Worm (Caenorhabditis elegans): Measurements from ENCODE around the gene K12D12.4.

The K12D12.4 gene

DNA sequence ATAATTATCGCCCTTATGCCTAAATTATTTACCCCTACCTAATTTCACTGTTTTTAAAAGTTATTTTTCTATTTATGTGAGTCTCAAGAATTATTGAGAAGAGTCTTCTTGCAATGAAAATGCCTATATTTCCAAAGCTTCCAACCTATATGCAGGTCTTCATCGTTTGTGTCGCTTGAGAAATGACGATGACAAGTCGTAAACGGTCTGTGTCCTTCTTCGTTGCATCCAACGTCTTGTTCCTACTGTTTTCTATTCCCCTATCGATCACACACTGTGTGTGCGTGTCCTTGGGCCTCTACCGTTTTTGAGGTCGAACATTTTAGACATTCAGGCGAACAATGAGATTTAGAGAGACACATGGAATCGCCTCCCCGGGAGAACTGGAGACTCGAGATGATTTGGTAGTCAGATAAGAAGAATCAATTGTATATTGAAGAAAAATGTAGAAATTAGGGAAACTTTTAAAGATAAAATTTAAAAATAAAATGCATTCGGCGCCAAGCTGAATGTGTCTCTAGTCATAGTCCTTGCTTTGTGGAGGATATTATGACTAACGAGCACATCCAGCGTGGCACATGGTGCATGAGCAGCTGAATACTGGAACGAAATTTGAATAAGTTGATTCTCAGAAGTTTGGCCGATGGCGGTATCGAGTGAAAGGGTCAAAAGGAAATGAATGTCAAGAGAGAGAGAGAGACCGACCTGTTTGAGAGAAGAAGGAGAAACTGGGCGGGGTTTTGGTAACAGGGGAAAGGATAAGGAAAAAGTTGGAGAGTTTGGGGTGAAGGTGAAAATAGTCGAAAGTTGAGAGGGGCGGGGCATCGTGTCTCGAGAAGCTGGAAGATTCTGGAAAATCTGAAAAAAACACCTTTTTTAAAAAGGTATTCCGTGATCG is 15.2 kb upstream of the K12D12.4 start (continued):
- TF ChIP-seq zip-4 (GFP tag; optimal IDR thresholded peaks at IDR 0.05) (no peak), nhr-11 (tag; optimal IDR thresholded peaks at IDR 0.05) (no peak), blmp-1 (tag; optimal IDR thresholded peaks at IDR 0.05) (peak; percentile 99), ceh-88 (GFP tag; IDR thresholded peaks at IDR 0.05) (no peak), ceh-63 (GFP tag; optimal IDR thresholded peaks at IDR 0.05) (no peak), snu-23 (GFP tag; optimal IDR thresholded peaks at IDR 0.05) (peak; percentile 45), ces-1 (GFP tag; optimal IDR thresholded peaks at IDR 0.05) (no peak), unc-130 (tag; optimal IDR thresholded peaks at IDR 0.05) (no peak), isw-1 (GFP tag; IDR thresholded peaks at IDR 0.05) (no peak), C16A3.4 (tag; optimal IDR thresholded peaks at IDR 0.05) (no peak), mdl-1 (tag; optimal IDR thresholded peaks at IDR 0.05) (no peak), irx-1 (tag; optimal IDR thresholded peaks at IDR 0.05) (no peak), hlh-4 (tag; optimal IDR thresholded peaks at IDR 0.05) (no peak), nhr-85 (tag) (peak; percentile 72), jun-1 (tag; optimal IDR thresholded peaks at IDR 0.05) (no peak), lin-13 (GFP tag; optimal IDR thresholded peaks at IDR 0.05) (no peak), nhr-12 (tag; optimal IDR thresholded peaks at IDR 0.05) (no peak), unc-98 (GFP tag; IDR thresholded peaks at IDR 0.05) (no peak), F16B12.6 (tag; optimal IDR thresholded peaks at IDR 0.05) (no peak), aly-2 (tag; optimal IDR thresholded peaks at IDR 0.05) (peak; percentile 79), egl-13 (tag; optimal IDR thresholded peaks at IDR 0.05) (no peak), nhr-84 (tag; optimal IDR thresholded peaks at IDR 0.05) (no peak), sox-4 (tag; optimal IDR thresholded peaks at IDR 0.05) (no peak), ztf-11 (tag; optimal IDR thresholded peaks at IDR 0.05) (peak in 1 of 2 experiments; percentile 37), mab-9 (GFP tag; IDR thresholded peaks at IDR 0.05) (no peak), ceh-82 (tag; optimal IDR thresholded peaks at IDR 0.05) (no peak), C34B4.2 (tag; optimal IDR thresholded peaks at IDR 0.05) (no peak), pqm-1 (tag; optimal IDR thresholded peaks at IDR 0.05) (no peak), unc-86 (tag; optimal IDR thresholded peaks at IDR 0.05) (no peak), sup-37 (GFP tag; optimal IDR thresholded peaks at IDR 0.05) (no peak), efl-3 (GFP tag; optimal IDR thresholded peaks at IDR 0.05) (no peak), zag-1 (tag; optimal IDR thresholded peaks at IDR 0.05) (no peak), nhr-90 (tag; optimal IDR thresholded peaks at IDR 0.05; ENCODE audit: poor library complexity) (peak; percentile 20), ceh-90 (tag; optimal IDR thresholded peaks at IDR 0.05) (no peak), lin-15B (tag; optimal IDR thresholded peaks at IDR 0.05) (no peak), fos-1 (tag; optimal IDR thresholded peaks at IDR 0.05) (no peak), nhr-76 (tag; optimal IDR thresholded peaks at IDR 0.05) (no peak), xbp-1 (tag; optimal IDR thresholded peaks at IDR 0.05) (no peak), fkh-8 (tag; optimal IDR thresholded peaks at IDR 0.05) (no peak), ztf-4 (tag; optimal IDR thresholded peaks at IDR 0.05) (no peak), lsy-2 (tag; optimal IDR thresholded peaks at IDR 0.05) (peak in 1 of 2 experiments; percentile 32), nhr-20 (tag; optimal IDR thresholded peaks at IDR 0.05) (peak; percentile 29), grh-1 (GFP tag; IDR thresholded peaks at IDR 0.05) (no peak), ets-5 (GFP tag; IDR thresholded peaks at IDR 0.05) (no peak), nhr-47 (tag; optimal IDR thresholded peaks at IDR 0.05) (no peak), vab-15 (tag; optimal IDR thresholded peaks at IDR 0.05) (no peak)

Measured in whole organism, L1 larva.